Fruit fly (Drosophila melanogaster) whole organism, embryonic: ENCODE data around the gene CG17028.

Experiments used
- Aef1 ChIP-seq: fragments of 200-800 bp; sonication (Bioruptor generic); IDR thresholded peaks from 3 replicates; pipeline ENCODE4 v1.3.6; 2022; ENCODE audit warnings: missing biosample characterization, missing genetic modification characterization
- Atf3 ChIP-seq: fragments of 200-800 bp; sonication (Bioruptor generic); optimal IDR thresholded peaks from 3 replicates; lab custom pipeline; 2016; ENCODE audit warnings: missing biosample characterization, missing genetic modification characterization
- CG10543 ChIP-seq: fragments of 200-800 bp; sonication (Bioruptor generic); optimal IDR thresholded peaks from 3 replicates; lab custom pipeline; 2017; ENCODE audit warnings: missing biosample characterization, mild to moderate bottlenecking, missing genetic modification characterization, moderate library complexity
- CG12299 ChIP-seq: fragments of 200-800 bp; sonication (Bioruptor generic); optimal IDR thresholded peaks from 2 replicates; lab custom pipeline; 2018; ENCODE audit warnings: missing biosample characterization, mild to moderate bottlenecking, missing genetic modification characterization
- CG14050 ChIP-seq: fragments of 200-800 bp; sonication (Bioruptor generic); IDR thresholded peaks from 3 replicates; pipeline ENCODE4 v1.3.6; 2022; ENCODE audit warnings: missing biosample characterization, missing genetic modification characterization
- CG15479 ChIP-seq: fragments of 200-800 bp; sonication (Bioruptor generic); optimal IDR thresholded peaks from 3 replicates; lab custom pipeline; 2019; ENCODE audit warnings: missing biosample characterization, mild to moderate bottlenecking, missing genetic modification characterization, moderate library complexity
- CG15514 ChIP-seq: fragments of 200-800 bp; sonication (Bioruptor generic); optimal IDR thresholded peaks from 3 replicates; lab custom pipeline; 2017; ENCODE audit warnings: missing biosample characterization, missing genetic modification characterization, mild to moderate bottlenecking, moderate library complexity, missing genetic modification reagents
- CG16815 ChIP-seq: fragments of 200-800 bp; sonication (Bioruptor generic); optimal IDR thresholded peaks from 3 replicates; lab custom pipeline; 2017; ENCODE audit warnings: missing biosample characterization, mild to moderate bottlenecking, missing genetic modification characterization
- CG17328 ChIP-seq: fragments of 200-800 bp; sonication (Bioruptor generic); IDR thresholded peaks from 2 replicates; pipeline ENCODE4 v1.3.6; 2022; ENCODE audit warnings: missing biosample characterization, missing genetic modification characterization
- CG17829 ChIP-seq: fragments of 200-800 bp; optimal IDR thresholded peaks from 2 replicates; lab custom pipeline; 2019; ENCODE audit warnings: missing biosample characterization, mild to moderate bottlenecking, missing genetic modification characterization, moderate library complexity
- CG18599 ChIP-seq: fragments of 200-800 bp; sonication (Bioruptor generic); optimal IDR thresholded peaks from 3 replicates; lab custom pipeline; 2017; ENCODE audit warnings: missing biosample characterization, missing genetic modification characterization, mild to moderate bottlenecking, moderate library complexity, missing genetic modification reagents
- CG30403 ChIP-seq: fragments of 200-800 bp; sonication (Bioruptor generic); optimal IDR thresholded peaks from 3 replicates; lab custom pipeline; 2016; ENCODE audit warnings: missing biosample characterization, missing genetic modification characterization
- CG31441 ChIP-seq: fragments of 200-800 bp; sonication (Bioruptor generic); IDR thresholded peaks from 2 replicates; pipeline ENCODE4 v1.3.6; 2022; ENCODE audit warnings: missing biosample characterization, missing genetic modification characterization
- CG3726 ChIP-seq: fragments of 200-800 bp; sonication (Bioruptor generic); IDR thresholded peaks from 3 replicates; pipeline ENCODE4, ENCODE4 v1.3.6; 2022; ENCODE audit warnings: missing biosample characterization, missing genetic modification characterization
- CG43689 ChIP-seq: fragments of 200-800 bp; sonication (Bioruptor generic); IDR thresholded peaks from 2 replicates; pipeline ENCODE4 v1.3.6; 2022; ENCODE audit warnings: missing biosample characterization, missing genetic modification characterization
- CG4404 ChIP-seq: fragments of 200-800 bp; sonication (Bioruptor generic); IDR thresholded peaks from 2 replicates; pipeline ENCODE4 v1.3.6; 2022; ENCODE audit warnings: missing biosample characterization, missing genetic modification characterization
- CG5953 ChIP-seq: fragments of 200-800 bp; sonication (Bioruptor generic); IDR thresholded peaks from 2 replicates; pipeline ENCODE4 v1.3.6; 2022; ENCODE audit warnings: missing biosample characterization, missing genetic modification characterization
- CG6854 ChIP-seq: fragments of 200-800 bp; sonication (Bioruptor generic); optimal IDR thresholded peaks from 3 replicates; lab custom pipeline; 2017; ENCODE audit warnings: missing biosample characterization, mild to moderate bottlenecking, missing genetic modification characterization
- CG8089 ChIP-seq: fragments of 200-800 bp; sonication (Bioruptor generic); optimal IDR thresholded peaks from 3 replicates; lab custom pipeline; 2016; ENCODE audit warnings: missing biosample characterization, missing genetic modification characterization
- CG8478 ChIP-seq: fragments of >200 bp; optimal IDR thresholded peaks from 2 replicates; lab custom pipeline; 2018
- CG9932 ChIP-seq: fragments of 200-800 bp; sonication (Bioruptor generic); IDR thresholded peaks from 2 replicates; pipeline ENCODE4 v1.3.6; 2022; ENCODE audit warnings: missing biosample characterization, missing genetic modification characterization
- Chrac-16 ChIP-seq: fragments of 200-800 bp; sonication (Bioruptor generic); optimal IDR thresholded peaks from 3 replicates; lab custom pipeline; 2016; ENCODE audit warnings: missing biosample characterization, missing genetic modification characterization
- Dek ChIP-seq: fragments of 200-800 bp; sonication (Bioruptor generic); optimal IDR thresholded peaks from 3 replicates; lab custom pipeline; 2019; ENCODE audit warnings: missing biosample characterization, mild to moderate bottlenecking, missing genetic modification characterization, moderate library complexity
- GATAe ChIP-seq: fragments of 200-800 bp; sonication (Bioruptor generic); conservative IDR thresholded peaks from 2 replicates; pipeline ENCODE4 v1.3.6; 2022; ENCODE audit warnings: missing biosample characterization, missing genetic modification characterization
- Hey ChIP-seq: fragments of 200-800 bp; sonication (Bioruptor generic); optimal IDR thresholded peaks from 3 replicates; lab custom pipeline; 2018; ENCODE audit warnings: missing biosample characterization, mild to moderate bottlenecking, missing genetic modification characterization
- Hr78 ChIP-seq, 2 experiments: fragments of 200-800 bp in 1 of 2; fragments of >200 bp in 1 of 2; sonication (Bioruptor generic) in 1 of 2; optimal IDR thresholded peaks; 2 replicates each; lab custom pipeline; 2017 to 2019; ENCODE audit warnings: missing biosample characterization in 2 of 2, missing genetic modification characterization in 2 of 2, mild to moderate bottlenecking in 1 of 2, moderate library complexity in 1 of 2
- MESR4 ChIP-seq: fragments of 200-800 bp; sonication (Bioruptor generic); optimal IDR thresholded peaks from 2 replicates; lab custom pipeline; 2018; ENCODE audit warnings: missing biosample characterization, mild to moderate bottlenecking, missing genetic modification characterization, moderate library complexity
- Mes4 ChIP-seq: fragments of 200-800 bp; sonication (Bioruptor generic); optimal IDR thresholded peaks from 2 replicates; lab custom pipeline; 2016; ENCODE audit warnings: missing biosample characterization, missing genetic modification characterization
- NK7.1 ChIP-seq: fragments of 200-800 bp; sonication (Bioruptor generic); optimal IDR thresholded peaks from 3 replicates; lab custom pipeline; 2016; ENCODE audit warnings: missing biosample characterization, missing genetic modification characterization
- Nf-YC ChIP-seq: fragments of 200-800 bp; optimal IDR thresholded peaks from 3 replicates; lab custom pipeline; 2019; ENCODE audit warnings: missing biosample characterization, mild to moderate bottlenecking, missing genetic modification characterization, moderate library complexity
- Rx ChIP-seq: fragments of 200-800 bp; sonication (Bioruptor generic); IDR thresholded peaks from 2 replicates; pipeline ENCODE4 v1.3.6; 2022; ENCODE audit warnings: missing biosample characterization, missing genetic modification characterization
- disco-r ChIP-seq: fragments of 200-800 bp; sonication (Bioruptor generic); optimal IDR thresholded peaks from 2 replicates; lab custom pipeline; 2016; ENCODE audit warnings: missing biosample characterization, missing genetic modification characterization
- emc ChIP-seq: fragments of 200-800 bp; sonication (Bioruptor generic); optimal IDR thresholded peaks from 2 replicates; lab custom pipeline; 2016; ENCODE audit warnings: missing biosample characterization, missing genetic modification characterization
- ewg ChIP-seq: fragments of 200-800 bp; sonication (Bioruptor generic); optimal IDR thresholded peaks from 3 replicates; lab custom pipeline; 2017; ENCODE audit warnings: mild to moderate bottlenecking, missing biosample characterization, missing genetic modification reagents, missing genetic modification characterization
- gsb-n ChIP-seq: fragments of 200-800 bp; sonication (Bioruptor generic); optimal IDR thresholded peaks from 3 replicates; lab custom pipeline; 2018; ENCODE audit warnings: missing biosample characterization, mild to moderate bottlenecking, missing genetic modification characterization
- inv ChIP-seq: fragments of 200-800 bp; sonication (Bioruptor generic); IDR thresholded peaks from 2 replicates; pipeline ENCODE4 v1.3.6; 2022; ENCODE audit warnings: missing biosample characterization, missing genetic modification characterization; ENCODE audit not compliant: partially characterized antibody
- jigr1 ChIP-seq: fragments of 200-800 bp; sonication (Bioruptor generic); IDR thresholded peaks from 3 replicates; pipeline ENCODE4 v1.3.6; 2022; ENCODE audit warnings: missing biosample characterization, missing genetic modification characterization
- mam ChIP-seq: fragments of 200-800 bp; sonication (Bioruptor generic); optimal IDR thresholded peaks from 3 replicates; lab custom pipeline; 2016; ENCODE audit warnings: missing biosample characterization, missing genetic modification characterization
- nerfin-1 ChIP-seq: fragments of 200-800 bp; sonication (Bioruptor generic); optimal IDR thresholded peaks from 3 replicates; lab custom pipeline; 2019; ENCODE audit warnings: missing biosample characterization, mild to moderate bottlenecking, missing genetic modification characterization, moderate library complexity
- oc ChIP-seq: fragments of 200-800 bp; sonication (Bioruptor generic); optimal IDR thresholded peaks from 2 replicates; lab custom pipeline; 2018; ENCODE audit warnings: missing biosample characterization, mild to moderate bottlenecking, missing genetic modification characterization, moderate library complexity
- phol ChIP-seq: fragments of 200-800 bp; sonication (Bioruptor generic); optimal IDR thresholded peaks from 3 replicates; lab custom pipeline; 2018; ENCODE audit warnings: missing biosample characterization, mild to moderate bottlenecking, missing genetic modification characterization, moderate library complexity
- ranshi ChIP-seq: fragments of 200-800 bp; sonication (Bioruptor generic); IDR thresholded peaks from 2 replicates; pipeline ENCODE4 v1.3.6; 2022; ENCODE audit warnings: missing biosample characterization, missing genetic modification characterization
- rib ChIP-seq: fragments of 200-800 bp; sonication (Bioruptor generic); IDR thresholded peaks from 2 replicates; pipeline ENCODE4 v1.3.6; 2022; ENCODE audit warnings: missing biosample characterization, missing genetic modification characterization
- run ChIP-seq: fragments of 200-800 bp; sonication (Bioruptor generic); optimal IDR thresholded peaks from 3 replicates; lab custom pipeline; 2018; ENCODE audit warnings: missing biosample characterization, mild to moderate bottlenecking, missing genetic modification characterization
- scrt ChIP-seq: fragments of 200-800 bp; sonication (Bioruptor generic); optimal IDR thresholded peaks from 2 replicates; lab custom pipeline; 2018; ENCODE audit warnings: missing biosample characterization, mild to moderate bottlenecking, missing genetic modification characterization, moderate library complexity
- sens ChIP-seq: fragments of 200-800 bp; sonication (Bioruptor generic); peaks from one replicate; lab custom pipeline; 2016; ENCODE audit warnings: missing biosample characterization, missing genetic modification characterization
- tin ChIP-seq: fragments of 200-800 bp; sonication (Bioruptor generic); optimal IDR thresholded peaks from 3 replicates; lab custom pipeline; 2016; ENCODE audit warnings: missing biosample characterization, missing genetic modification characterization
- tup ChIP-seq: fragments of 200-800 bp; sonication (Bioruptor generic); optimal IDR thresholded peaks from 2 replicates; lab custom pipeline; 2016; ENCODE audit warnings: missing biosample characterization, mild to moderate bottlenecking, missing genetic modification characterization, moderate library complexity
- vfl ChIP-seq: fragments of 200-800 bp; sonication (Bioruptor generic); optimal IDR thresholded peaks from 2 replicates; lab custom pipeline; 2016; ENCODE audit warnings: missing biosample characterization, missing genetic modification characterization
- yki ChIP-seq: fragments of >200 bp; optimal IDR thresholded peaks from 3 replicates; lab custom pipeline; 2018

CG17028 gene

dm6 chr3L:16011319-16012210 is 33.2 kb downstream of the CG17028 start, which contains the start of gene mib1 (continued):
- TF ChIP-seq Hey (tag; lab: Kevin White, UChicago) (no peak), Chrac-16 (GFP tag; lab: Kevin White, UChicago) (no peak), inv (GFP tag; lab: Robert Waterston, UW) (peak; percentile 79), CG12299 (peak; percentile 47), CG31441 (peak; percentile 23; the same call in 1 of the 2 replicates), rib (GFP tag; lab: Robert Waterston, UW) (0 out of 2 replicates have a peak, but pooled peaks have one; percentile 16), disco-r (GFP tag; lab: Kevin White, UChicago) (peak; percentile 12), Hr78 (GFP tag; optimal IDR thresholded peaks at IDR 0.05; lab: Kevin White, UChicago) (no peak), phol (tag; lab: Kevin White, UChicago) (peak; percentile 62), CG5953 (GFP tag; lab: Robert Waterston, UW) (no peak), jigr1 (GFP tag; lab: Robert Waterston, UW) (no peak), CG4404 (GFP tag; lab: Robert Waterston, UW) (no peak), CG30403 (GFP tag; lab: Kevin White, UChicago) (peak; percentile 5), mam (GFP tag; lab: Kevin White, UChicago) (no peak), Mes4 (no peak), Aef1 (GFP tag; lab: Robert Waterston, UW) (0 out of 3 replicates have a peak, but pooled peaks have one; percentile 19), yki (lab: Kevin White, UChicago) (no peak), Nf-YC (tag; lab: Kevin White, UChicago) (peak; percentile 53), ewg (GFP tag; lab: Kevin White, UChicago) (peak; percentile 32), NK7.1 (GFP tag; lab: Kevin White, UChicago) (no peak), CG8478 (lab: Kevin White, UChicago) (peak; percentile 84), run (tag; lab: Kevin White, UChicago) (no peak), CG6854 (GFP tag; lab: Kevin White, UChicago) (no peak), tup (GFP tag; lab: Kevin White, UChicago) (no peak), CG16815 (GFP tag; lab: Kevin White, UChicago) (no peak), CG10543 (GFP tag; lab: Kevin White, UChicago) (peak; percentile 43), CG17829 (tag; lab: Kevin White, UChicago) (peak; percentile 38), oc (peak; percentile 67), MESR4 (GFP tag; lab: Kevin White, UChicago) (peak; percentile 99), Rx (GFP tag; lab: Robert Waterston, UW) (no peak), CG15514 (peak; percentile 71), gsb-n (peak; percentile 55), Atf3 (GFP tag; lab: Kevin White, UChicago) (no peak), GATAe (GFP tag; lab: Robert Waterston, UW) (no peak), scrt (peak; percentile 47), CG3726 (no peak), sens (GFP tag; lab: Kevin White, UChicago) (peak; percentile 82), CG18599 (GFP tag; lab: Kevin White, UChicago) (peak; percentile 23), ranshi (GFP tag; lab: Robert Waterston, UW) (no peak; the same call in 1 of the 2 replicates), CG14050 (GFP tag; lab: Robert Waterston, UW) (no peak), vfl (GFP tag; lab: Kevin White, UChicago) (no peak), CG17328 (GFP tag; lab: Robert Waterston, UW) (peak; percentile 56), CG43689 (GFP tag; lab: Robert Waterston, UW) (no peak), CG9932 (GFP tag; lab: Robert Waterston, UW) (peak; percentile 51; the same call in 1 of the 2 replicates), tin (GFP tag; lab: Kevin White, UChicago) (no peak), nerfin-1 (peak; percentile 100), emc (peak; percentile 26), CG8089 (GFP tag; lab: Kevin White, UChicago) (no peak), Dek (tag; lab: Kevin White, UChicago) (peak; percentile 62), CG15479 (GFP tag; lab: Kevin White, UChicago) (no peak)
